Worm (Caenorhabditis elegans): ENCODE results near the gene tap-1.

DNA sequence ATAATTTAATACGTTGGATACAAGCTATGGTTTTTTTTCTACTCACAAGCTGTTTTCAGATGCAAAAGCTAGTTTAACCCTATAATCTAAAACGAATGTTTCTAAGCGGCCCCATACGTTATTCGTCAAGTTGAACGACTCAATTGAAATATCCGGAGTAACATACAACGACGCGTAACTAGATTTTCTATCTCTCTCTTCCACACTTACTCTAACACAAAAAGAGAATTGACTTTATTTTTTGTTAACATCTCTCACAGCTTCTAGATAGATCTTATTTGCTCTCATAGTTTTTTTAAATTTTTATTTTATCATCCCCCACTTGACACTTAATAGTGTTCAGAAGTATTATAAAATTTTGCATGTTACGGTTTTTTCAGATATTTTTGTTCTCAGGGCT lies 3.8 kb downstream of the tap-1 start:
- TF ChIP-seq rec-8 (tag; optimal IDR thresholded peaks at IDR 0.05) = no peak
- no peak for TF ChIP-seq aptf-2 (GFP tag; conservative IDR thresholded peaks at IDR 0.05)
- TF ChIP-seq madf-8 (GFP tag; conservative IDR thresholded peaks at IDR 0.05) = no peak
- TF ChIP-seq aptf-3 (GFP tag; IDR thresholded peaks at IDR 0.05) = no peak
- no peak for TF ChIP-seq sdz-38 (tag; optimal IDR thresholded peaks at IDR 0.05)
- no peak for TF ChIP-seq sptf-2 (GFP tag; optimal IDR thresholded peaks at IDR 0.05)
- no peak for TF ChIP-seq hrde-1 (tag; optimal IDR thresholded peaks at IDR 0.05; ENCODE audit: borderline replicate concordance)
